Fruit fly (Drosophila melanogaster) whole organism, embryonic: Measurements from ENCODE around the gene Sym.

Experiments
- Ada2b ChIP-seq: fragments of 200-800 bp; sonication (Bioruptor generic); IDR thresholded peaks from 2 replicates; pipeline ENCODE4 v1.3.6; 2022; ENCODE audit warnings: missing biosample characterization, missing genetic modification characterization
- Bdp1 ChIP-seq: fragments of 200-800 bp; sonication (Bioruptor generic); optimal IDR thresholded peaks from 3 replicates; lab custom pipeline; 2016; ENCODE audit warnings: missing biosample characterization, missing genetic modification characterization
- Bgb ChIP-seq: fragments of 200-800 bp; sonication (Bioruptor generic); IDR thresholded peaks from 2 replicates; pipeline ENCODE4 v1.3.6; 2022; ENCODE audit warnings: missing biosample characterization, missing genetic modification characterization; ENCODE audit not compliant: partially characterized antibody
- CG10321 ChIP-seq: fragments of 200-800 bp; sonication (Bioruptor generic); IDR thresholded peaks from 2 replicates; pipeline ENCODE4 v1.3.6; 2022; ENCODE audit warnings: missing biosample characterization, missing genetic modification characterization
- CG11456 ChIP-seq: fragments of 200-800 bp; sonication (Bioruptor generic); IDR thresholded peaks from 3 replicates; pipeline ENCODE4 v1.3.6; 2022; ENCODE audit warnings: missing biosample characterization, missing genetic modification characterization
- CG12155 ChIP-seq: fragments of 200-800 bp; sonication (Bioruptor generic); optimal IDR thresholded peaks from 3 replicates; lab custom pipeline; 2016; ENCODE audit warnings: missing biosample characterization, missing genetic modification characterization
- CG12659 ChIP-seq: fragments of 200-800 bp; sonication (Bioruptor generic); optimal IDR thresholded peaks from 3 replicates; lab custom pipeline; 2017; ENCODE audit warnings: mild to moderate bottlenecking, missing biosample characterization, missing genetic modification reagents, missing genetic modification characterization
- CG12744 ChIP-seq: fragments of 200-800 bp; sonication (Bioruptor generic); optimal IDR thresholded peaks from 2 replicates; lab custom pipeline; 2016; ENCODE audit warnings: missing biosample characterization, missing genetic modification characterization
- CG13424 ChIP-seq: fragments of 200-800 bp; sonication (Bioruptor generic); optimal IDR thresholded peaks from 2 replicates; lab custom pipeline; 2019; ENCODE audit warnings: missing biosample characterization, mild to moderate bottlenecking, missing genetic modification characterization, moderate library complexity
- CG13894 ChIP-seq: fragments of 200-800 bp; sonication (Bioruptor generic); optimal IDR thresholded peaks from 3 replicates; lab custom pipeline; 2018; ENCODE audit warnings: missing biosample characterization, mild to moderate bottlenecking, missing genetic modification characterization, moderate library complexity
- CG15479 ChIP-seq: fragments of 200-800 bp; sonication (Bioruptor generic); optimal IDR thresholded peaks from 3 replicates; lab custom pipeline; 2019; ENCODE audit warnings: missing biosample characterization, mild to moderate bottlenecking, missing genetic modification characterization, moderate library complexity
- CG16813 ChIP-seq: fragments of 200-800 bp; sonication (Bioruptor generic); IDR thresholded peaks from 3 replicates; pipeline ENCODE4 v1.3.6; 2022; ENCODE audit warnings: missing biosample characterization, missing genetic modification characterization; ENCODE audit not compliant: partially characterized antibody
- CG18619 ChIP-seq: fragments of 200-800 bp; sonication (Bioruptor generic); optimal IDR thresholded peaks from 3 replicates; lab custom pipeline; 2017; ENCODE audit warnings: missing biosample characterization, mild to moderate bottlenecking, missing genetic modification characterization
- CG2116 ChIP-seq: fragments of 200-800 bp; sonication (Bioruptor generic); optimal IDR thresholded peaks from 3 replicates; lab custom pipeline; 2018; ENCODE audit warnings: missing biosample characterization, mild to moderate bottlenecking, missing genetic modification characterization
- CG2202 ChIP-seq: fragments of 200-800 bp; sonication (Bioruptor generic); optimal IDR thresholded peaks from 2 replicates; lab custom pipeline; 2018; ENCODE audit warnings: missing biosample characterization, mild to moderate bottlenecking, missing genetic modification characterization
- CG3163 ChIP-seq: fragments of 200-800 bp; sonication (Bioruptor generic); optimal IDR thresholded peaks from 3 replicates; lab custom pipeline; 2016; ENCODE audit warnings: missing biosample characterization, missing genetic modification characterization
- CG34422 ChIP-seq: fragments of 200-800 bp; sonication (Bioruptor generic); IDR thresholded peaks from 3 replicates; pipeline ENCODE4 v1.3.6; 2022; ENCODE audit warnings: missing biosample characterization, missing genetic modification characterization
- CG6272 ChIP-seq: fragments of 200-800 bp; sonication (Bioruptor generic); IDR thresholded peaks from 2 replicates; pipeline ENCODE4 v1.3.6; 2022; ENCODE audit warnings: missing biosample characterization, missing genetic modification characterization
- CG6654 ChIP-seq: fragments of 200-800 bp; sonication (Bioruptor generic); optimal IDR thresholded peaks from 2 replicates; lab custom pipeline; 2017; ENCODE audit warnings: missing biosample characterization, mild to moderate bottlenecking, missing genetic modification characterization
- CG6765 ChIP-seq: fragments of 200-800 bp; sonication (Bioruptor generic); optimal IDR thresholded peaks from 3 replicates; lab custom pipeline; 2017; ENCODE audit warnings: missing biosample characterization, mild to moderate bottlenecking, missing genetic modification characterization
- CG7357 ChIP-seq: fragments of 200-800 bp; sonication (Bioruptor generic); IDR thresholded peaks from 3 replicates; pipeline ENCODE4 v1.3.6; 2022; ENCODE audit warnings: missing biosample characterization, missing genetic modification characterization
- CG7839 ChIP-seq: fragments of 200-800 bp; sonication (Bioruptor generic); optimal IDR thresholded peaks from 3 replicates; lab custom pipeline; 2018; ENCODE audit warnings: missing biosample characterization, mild to moderate bottlenecking, missing genetic modification characterization, moderate library complexity
- CG8359 ChIP-seq: fragments of 200-800 bp; sonication (Bioruptor generic); optimal IDR thresholded peaks from 2 replicates; lab custom pipeline; 2017; ENCODE audit warnings: missing biosample characterization, mild to moderate bottlenecking, missing genetic modification characterization, borderline replicate concordance
- CTCF ChIP-seq: fragments of 200-800 bp; sonication (Bioruptor generic); optimal IDR thresholded peaks from 2 replicates; lab custom pipeline; 2017; ENCODE audit warnings: missing biosample characterization, mild to moderate bottlenecking, missing genetic modification characterization, moderate library complexity
- Camta ChIP-seq: fragments of 200-800 bp; sonication (Bioruptor generic); optimal IDR thresholded peaks from 2 replicates; lab custom pipeline; 2016; ENCODE audit warnings: missing biosample characterization, missing genetic modification characterization
- D ChIP-seq, 2 experiments: fragments of 200-800 bp in 1 of 2; fragments of >200 bp in 1 of 2; sonication (Bioruptor generic) in 1 of 2; optimal IDR thresholded peaks; 2 replicates in 1 of 2; 3 replicates in 1 of 2; lab custom pipeline; 2017; ENCODE audit warnings: mild to moderate bottlenecking in 1 of 2, missing biosample characterization in 1 of 2, missing genetic modification characterization in 1 of 2, missing genetic modification reagents in 1 of 2
- Dfd ChIP-seq, 2 experiments: fragments of >200 bp; optimal IDR thresholded peaks; 2 replicates each; lab custom pipeline; 2017; ENCODE audit warnings: missing biosample characterization in 2 of 2, missing genetic modification characterization in 2 of 2
- Dip2 ChIP-seq: fragments of 200-800 bp; sonication (Bioruptor generic); IDR thresholded peaks from 2 replicates; pipeline ENCODE4 v1.3.6; 2022; ENCODE audit warnings: missing biosample characterization, missing genetic modification characterization
- Fer1 ChIP-seq: fragments of 200-800 bp; sonication (Bioruptor generic); optimal IDR thresholded peaks from 2 replicates; lab custom pipeline; 2017; ENCODE audit warnings: missing biosample characterization, mild to moderate bottlenecking, missing genetic modification characterization
- Gug ChIP-seq: fragments of 200-800 bp; sonication (Bioruptor generic); IDR thresholded peaks from 4 replicates; pipeline ENCODE4 v1.3.6; 2022; ENCODE audit warnings: missing biosample characterization, missing genetic modification characterization
- H15 ChIP-seq: fragments of 200-800 bp; sonication (Bioruptor generic); IDR thresholded peaks from 3 replicates; pipeline ENCODE4 v1.3.6; 2022; ENCODE audit warnings: missing biosample characterization, missing genetic modification characterization
- HHEX ChIP-seq: fragments of 200-800 bp; sonication (Bioruptor generic); optimal IDR thresholded peaks from 3 replicates; lab custom pipeline; 2017; ENCODE audit warnings: missing biosample characterization, mild to moderate bottlenecking, missing genetic modification characterization, missing genetic modification reagents
- Hr51 ChIP-seq, 2 experiments: fragments of 200-800 bp; sonication (Bioruptor generic); optimal IDR thresholded peaks; 2 replicates in 1 of 2; 3 replicates in 1 of 2; lab custom pipeline; 2016 to 2018; ENCODE audit warnings: missing biosample characterization in 2 of 2, missing genetic modification characterization in 2 of 2, mild to moderate bottlenecking in 1 of 2, moderate library complexity in 1 of 2
- Meics ChIP-seq: fragments of 200-800 bp; sonication (Bioruptor generic); optimal IDR thresholded peaks from 2 replicates; lab custom pipeline; 2017; ENCODE audit warnings: missing biosample characterization, mild to moderate bottlenecking, missing genetic modification characterization
- NC2α ChIP-seq: fragments of 200-800 bp; sonication (Bioruptor generic); optimal IDR thresholded peaks from 2 replicates; lab custom pipeline; 2016; ENCODE audit warnings: missing biosample characterization, missing genetic modification characterization
- NC2β ChIP-seq: fragments of 200-800 bp; sonication (Bioruptor generic); optimal IDR thresholded peaks from 2 replicates; lab custom pipeline; 2016; ENCODE audit warnings: missing biosample characterization, missing genetic modification characterization
- Neu2 ChIP-seq: fragments of 200-800 bp; sonication (Bioruptor generic); optimal IDR thresholded peaks from 3 replicates; lab custom pipeline; 2016; ENCODE audit warnings: missing biosample characterization, missing genetic modification characterization, borderline replicate concordance
- Ptx1 ChIP-seq: fragments of 200-800 bp; sonication (Bioruptor generic); IDR thresholded peaks from 2 replicates; pipeline ENCODE4 v1.3.6; 2022; ENCODE audit warnings: missing biosample characterization, missing genetic modification characterization
- Tbp ChIP-seq: fragments of >200 bp; optimal IDR thresholded peaks from 2 replicates; lab custom pipeline; 2018; ENCODE audit warnings: missing biosample characterization, missing genetic modification characterization
- YL-1 ChIP-seq: fragments of 200-800 bp; sonication (Bioruptor generic); optimal IDR thresholded peaks from 3 replicates; lab custom pipeline; 2017; ENCODE audit warnings: missing biosample characterization, mild to moderate bottlenecking, missing genetic modification characterization
- cad ChIP-seq: fragments of >200 bp; optimal IDR thresholded peaks from 2 replicates; lab custom pipeline; 2017; ENCODE audit warnings: missing biosample characterization, missing genetic modification characterization
- caup ChIP-seq: fragments of 200-800 bp; sonication (Bioruptor generic); optimal IDR thresholded peaks from 3 replicates; lab custom pipeline; 2017; ENCODE audit warnings: missing biosample characterization, mild to moderate bottlenecking, missing genetic modification characterization, moderate library complexity; ENCODE audit not compliant: severe bottlenecking
- eve ChIP-seq, 2 experiments: fragments of >200 bp; optimal IDR thresholded peaks; 2 replicates each; lab custom pipeline; 2017; ENCODE audit warnings: missing biosample characterization in 2 of 2, missing genetic modification characterization in 2 of 2
- gt ChIP-seq: fragments of 200-800 bp; sonication (Bioruptor generic); IDR thresholded peaks from 2 replicates; pipeline ENCODE4 v1.3.6; 2022; ENCODE audit warnings: missing biosample characterization, missing genetic modification characterization
- ind ChIP-seq: fragments of 200-800 bp; sonication (Bioruptor generic); optimal IDR thresholded peaks from 3 replicates; lab custom pipeline; 2016; ENCODE audit warnings: missing biosample characterization, missing genetic modification characterization
- nmo ChIP-seq: fragments of 200-800 bp; sonication (Bioruptor generic); optimal IDR thresholded peaks from 2 replicates; lab custom pipeline; 2018; ENCODE audit warnings: missing biosample characterization, mild to moderate bottlenecking, missing genetic modification characterization, moderate library complexity
- otp ChIP-seq: fragments of 200-800 bp; sonication (Bioruptor generic); IDR thresholded peaks from 3 replicates; pipeline ENCODE4, ENCODE4 v1.3.6; 2022; ENCODE audit warnings: missing biosample characterization, missing genetic modification characterization
- salm ChIP-seq: fragments of 200-800 bp; sonication (Bioruptor generic); optimal IDR thresholded peaks from 2 replicates; lab custom pipeline; 2018; ENCODE audit warnings: missing biosample characterization, mild to moderate bottlenecking, missing genetic modification characterization
- slou ChIP-seq: fragments of 200-800 bp; sonication (Bioruptor generic); optimal IDR thresholded peaks from 3 replicates; lab custom pipeline; 2016; ENCODE audit warnings: missing biosample characterization, missing genetic modification characterization
- tgo ChIP-seq: fragments of 200-800 bp; sonication (Bioruptor generic); IDR thresholded peaks from 3 replicates; pipeline ENCODE4 v1.3.6; 2022; ENCODE audit warnings: missing biosample characterization, missing genetic modification characterization
- toy ChIP-seq: fragments of 200-800 bp; sonication (Bioruptor generic); IDR thresholded peaks from 2 replicates; pipeline ENCODE4 v1.3.6; 2022; ENCODE audit warnings: missing biosample characterization, missing genetic modification characterization

Gene Sym

DNA sequence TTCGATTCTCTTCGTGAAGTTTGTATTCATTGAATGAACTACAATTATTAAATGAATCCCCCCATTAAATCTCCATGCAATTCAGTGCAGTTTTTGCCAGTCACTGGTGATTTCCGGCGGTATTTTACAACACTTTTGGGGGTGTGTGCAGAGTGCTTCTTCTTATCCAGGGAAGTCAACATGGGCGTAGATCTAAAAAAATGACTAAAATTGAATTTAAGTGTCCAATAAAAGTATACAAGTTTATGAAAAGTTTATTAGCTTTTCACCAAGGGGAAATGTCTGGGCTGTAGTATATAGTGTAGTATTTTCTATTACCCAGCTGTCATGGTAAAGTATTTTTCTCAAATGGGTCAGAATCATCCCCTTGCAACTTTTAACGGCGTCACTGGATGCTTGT, 49.2 kb upstream of the Sym start, which contains the start of gene Hpf1 (continued):
- peak; percentile 98 for TF ChIP-seq NC2β (GFP tag; lab: Kevin White, UChicago)
- peak; percentile 98 for TF ChIP-seq nmo (GFP tag; lab: Kevin White, UChicago)
- TF ChIP-seq D (optimal IDR thresholded peaks at IDR 0.05; lab: Kevin White, UChicago), result no peak
- peak; percentile 96 for TF ChIP-seq D (GFP tag; optimal IDR thresholded peaks at IDR 0.05; lab: Kevin White, UChicago)
- TF ChIP-seq Camta (GFP tag; lab: Kevin White, UChicago), result peak; percentile 98
- TF ChIP-seq toy (GFP tag; lab: Robert Waterston, UW), result peak; percentile 93
- peak; percentile 91 for TF ChIP-seq gt (GFP tag; lab: Robert Waterston, UW)
- peak; percentile 98 for TF ChIP-seq CG11456 (GFP tag; lab: Robert Waterston, UW)
- TF ChIP-seq otp (GFP tag; lab: Robert Waterston, UW), result peak; percentile 97
- peak; percentile 97 for TF ChIP-seq salm (tag; lab: Kevin White, UChicago)
- TF ChIP-seq Gug (GFP tag; lab: Robert Waterston, UW), result peak; percentile 98
- peak; percentile 73 for TF ChIP-seq Dip2 (GFP tag; lab: Robert Waterston, UW)
- peak; percentile 98 for TF ChIP-seq HHEX
- peak; percentile 98 for TF ChIP-seq Hr51 (GFP tag; optimal IDR thresholded peaks at IDR 0.05; lab: Kevin White, UChicago)
- peak; percentile 99 for TF ChIP-seq CG7839
- peak; percentile 99 for TF ChIP-seq Meics (GFP tag; lab: Kevin White, UChicago)
- peak; percentile 96 for TF ChIP-seq slou (GFP tag; lab: Kevin White, UChicago)
- no peak for TF ChIP-seq CG16813 (GFP tag; lab: Robert Waterston, UW)
- TF ChIP-seq Bdp1 (GFP tag; lab: Kevin White, UChicago), result peak; percentile 92
- peak; percentile 99 for TF ChIP-seq ind (GFP tag; lab: Kevin White, UChicago)
- peak; percentile 90 for TF ChIP-seq CG6654 (GFP tag; lab: Kevin White, UChicago)
- TF ChIP-seq CG12659 (GFP tag; lab: Kevin White, UChicago), result peak; percentile 99
- TF ChIP-seq CG18619 (GFP tag; lab: Kevin White, UChicago), result peak; percentile 98
- TF ChIP-seq CG6765, result peak; percentile 98
- no peak for TF ChIP-seq cad (GFP tag; lab: Kevin White, UChicago)
- peak; percentile 99 for TF ChIP-seq Fer1 (GFP tag; lab: Kevin White, UChicago)
- TF ChIP-seq eve (GFP tag; optimal IDR thresholded peaks at IDR 0.05; lab: Kevin White, UChicago), result no peak
- peak; percentile 74 for TF ChIP-seq CTCF (GFP tag; lab: Kevin White, UChicago)
- TF ChIP-seq CG2116 (GFP tag; lab: Kevin White, UChicago), result peak; percentile 84
- peak; percentile 98 for TF ChIP-seq CG12155 (GFP tag; lab: Kevin White, UChicago)
- TF ChIP-seq CG12744 (GFP tag; lab: Kevin White, UChicago), result peak; percentile 98
- TF ChIP-seq Dfd (GFP tag; optimal IDR thresholded peaks at IDR 0.05; lab: Kevin White, UChicago), result peak in 1 of 2 experiments; percentile 19
- TF ChIP-seq Ada2b (GFP tag; lab: Robert Waterston, UW), result peak; percentile 97
- peak; percentile 98 for TF ChIP-seq CG34422 (GFP tag; lab: Robert Waterston, UW)
- TF ChIP-seq Ptx1 (GFP tag; lab: Robert Waterston, UW), result peak; percentile 99
- peak; percentile 98 for TF ChIP-seq CG13894 (tag; lab: Kevin White, UChicago)
- no peak for TF ChIP-seq Tbp
- TF ChIP-seq Neu2 (GFP tag; lab: Kevin White, UChicago), result peak; percentile 92
- TF ChIP-seq CG15479, result peak; percentile 73
- peak; percentile 92 for TF ChIP-seq YL-1 (GFP tag; lab: Kevin White, UChicago)
- 0 out of 2 replicates have a peak, but pooled peaks have one; percentile 16 for TF ChIP-seq Bgb
- peak; percentile 97 for TF ChIP-seq H15 (GFP tag; lab: Robert Waterston, UW)
- TF ChIP-seq CG6272 (GFP tag; lab: Robert Waterston, UW), result peak; percentile 98
- TF ChIP-seq NC2α (GFP tag; lab: Kevin White, UChicago), result peak; percentile 96
- TF ChIP-seq CG10321, result peak; percentile 80; the same call in 1 of the 2 replicates
- peak; percentile 98 for TF ChIP-seq tgo (GFP tag; lab: Robert Waterston, UW)
- peak; percentile 90 for TF ChIP-seq CG8359 (GFP tag; lab: Kevin White, UChicago)
- peak; percentile 98 for TF ChIP-seq CG13424 (tag; lab: Kevin White, UChicago)
- peak; percentile 98 for TF ChIP-seq caup
- peak; percentile 96 for TF ChIP-seq CG2202 (tag; lab: Kevin White, UChicago)
- TF ChIP-seq CG3163 (GFP tag; lab: Kevin White, UChicago), result peak; percentile 91
- TF ChIP-seq CG7357 (GFP tag; lab: Robert Waterston, UW), result peak; percentile 94
